Fruit fly (Drosophila melanogaster) whole organism, embryonic: ENCODE data around the gene CG15414.

Experiments used
- CG10431 ChIP-seq: fragments of 200-800 bp; sonication (Bioruptor generic); optimal IDR thresholded peaks from 3 replicates; lab custom pipeline; 2018; ENCODE audit warnings: missing biosample characterization, mild to moderate bottlenecking, missing genetic modification characterization
- CG12104 ChIP-seq: fragments of 200-800 bp; sonication (Bioruptor generic); optimal IDR thresholded peaks from 3 replicates; lab custom pipeline; 2016; ENCODE audit warnings: missing biosample characterization, missing genetic modification characterization
- CG14860 ChIP-seq: fragments of 200-800 bp; sonication (Bioruptor generic); IDR thresholded peaks from 3 replicates; pipeline ENCODE4 v1.3.6; 2022; ENCODE audit warnings: missing biosample characterization, missing genetic modification characterization; ENCODE audit not compliant: partially characterized antibody
- CG16813 ChIP-seq: fragments of 200-800 bp; sonication (Bioruptor generic); IDR thresholded peaks from 3 replicates; pipeline ENCODE4 v1.3.6; 2022; ENCODE audit warnings: missing biosample characterization, missing genetic modification characterization; ENCODE audit not compliant: partially characterized antibody
- CG17802 ChIP-seq: fragments of 200-800 bp; sonication (Bioruptor generic); optimal IDR thresholded peaks from 2 replicates; lab custom pipeline; 2018; ENCODE audit warnings: missing biosample characterization, mild to moderate bottlenecking, missing genetic modification characterization, moderate library complexity
- CG8478 ChIP-seq: fragments of >200 bp; optimal IDR thresholded peaks from 2 replicates; lab custom pipeline; 2018
- amos ChIP-seq: fragments of 200-800 bp; sonication (Bioruptor generic); IDR thresholded peaks from 2 replicates; pipeline ENCODE4 v1.3.6; 2022; ENCODE audit warnings: missing biosample characterization, missing genetic modification characterization; ENCODE audit not compliant: partially characterized antibody
- pho ChIP-seq: fragments of 200-800 bp; sonication (Bioruptor generic); optimal IDR thresholded peaks from 2 replicates; lab custom pipeline; 2016; ENCODE audit warnings: missing biosample characterization, missing genetic modification characterization
- pita ChIP-seq: fragments of 200-800 bp; sonication (Bioruptor generic); optimal IDR thresholded peaks from 2 replicates; lab custom pipeline; 2017; ENCODE audit warnings: missing biosample characterization, mild to moderate bottlenecking, missing genetic modification characterization
- sob ChIP-seq: fragments of 200-800 bp; sonication (Bioruptor generic); IDR thresholded peaks from 2 replicates; pipeline ENCODE4 v1.3.6; 2022; ENCODE audit warnings: missing biosample characterization, missing genetic modification characterization

dm6 chr2L:3539412-3539743 lies 48.5 kb upstream of the CG15414 start:
- TF ChIP-seq CG14860 (no peak), CG17802 (no peak), CG16813 (no peak), pita (no peak), sob (GFP tag; lab: Robert Waterston, UW) (peak; percentile 96), CG10431 (GFP tag; lab: Kevin White, UChicago) (no peak), pho (GFP tag; lab: Kevin White, UChicago) (no peak), amos (GFP tag; lab: Robert Waterston, UW) (0 out of 2 replicates have a peak, but pooled peaks have one; percentile 13), CG8478 (lab: Kevin White, UChicago) (peak; percentile 62), CG12104 (no peak)
